Worm (Caenorhabditis elegans): ENCODE results near the gene F55G11.4.

The F55G11.4 gene

DNA sequence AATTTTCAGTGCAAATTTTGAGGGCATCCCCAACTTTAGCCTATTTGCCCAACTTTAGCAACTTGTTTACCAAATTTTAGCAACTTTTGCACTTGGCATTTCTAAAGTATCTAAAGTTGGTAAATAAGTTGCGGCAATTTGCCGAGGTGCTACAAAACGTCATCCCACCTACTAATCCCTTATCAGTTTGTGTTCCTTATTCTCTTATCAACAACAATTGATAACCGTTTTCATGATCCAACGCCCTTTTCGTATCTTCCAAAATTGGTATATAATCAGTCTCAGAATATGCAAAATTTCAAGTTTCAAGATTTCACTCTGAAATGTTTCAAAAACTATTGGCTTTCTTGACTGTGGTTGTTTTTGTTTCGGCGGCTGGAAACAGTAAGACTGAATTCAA, at the start of gene F55G11.4:
Gene F55G11.4, plus strand, starts transcription at position 289 of the 400 bp plus-strand sequence.
- no peak for TF ChIP-seq him-1 (tag; optimal IDR thresholded peaks at IDR 0.05)
- no peak for TF ChIP-seq W03F9.2 (tag; optimal IDR thresholded peaks at IDR 0.05)
- no peak for TF ChIP-seq dao-5 (tag; optimal IDR thresholded peaks at IDR 0.05)

DNA sequence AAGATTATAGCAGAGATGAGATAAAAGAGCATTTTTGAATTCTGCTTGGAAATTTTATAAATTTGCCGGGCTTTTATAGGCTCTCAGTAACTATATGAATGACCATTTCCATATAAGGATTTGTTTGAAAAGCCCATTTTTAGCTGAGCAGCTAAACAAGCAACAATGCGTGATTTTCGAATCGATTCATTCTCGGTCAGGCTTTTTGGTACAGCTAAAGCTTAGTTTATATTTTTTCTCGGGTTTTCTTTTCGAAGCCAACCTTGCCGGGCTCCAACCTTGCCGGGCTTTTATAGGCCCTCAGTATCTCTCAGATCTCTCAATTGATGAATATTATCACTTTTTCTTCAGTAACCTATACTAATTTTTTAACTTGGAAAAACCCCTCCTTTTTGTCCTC, 49.1 kb upstream of the F55G11.4 start, which contains the start of gene srlf-4:
Gene srlf-4, minus strand, starts transcription at position 101 of the 400 bp plus-strand sequence.
- no peak for TF ChIP-seq W03F9.2 (tag; optimal IDR thresholded peaks at IDR 0.05)
- TF ChIP-seq him-1 (tag; optimal IDR thresholded peaks at IDR 0.05): no peak
- no peak for TF ChIP-seq dao-5 (tag; optimal IDR thresholded peaks at IDR 0.05)

DNA sequence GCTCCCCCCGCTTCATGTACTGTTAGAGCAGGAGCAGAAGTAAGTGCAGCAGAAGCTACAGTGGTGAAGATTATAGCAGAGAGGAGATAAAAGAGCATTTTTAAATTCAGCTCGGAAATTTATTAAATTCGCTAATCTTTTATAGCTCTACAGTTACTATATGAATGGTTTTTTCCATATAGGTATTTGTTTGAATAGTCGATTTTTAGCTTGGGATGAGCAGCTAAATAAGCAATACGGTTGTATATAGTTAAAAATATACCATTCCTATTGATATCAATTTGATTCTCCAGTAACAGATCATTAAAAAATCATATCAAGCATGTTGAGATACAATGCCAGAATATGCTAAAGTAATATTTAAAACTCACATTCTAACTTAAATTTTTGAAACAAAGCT, 46.8 kb upstream of the F55G11.4 start, which contains the start of gene srlf-5:
Gene srlf-5, minus strand, starts transcription at position 101 of the 400 bp plus-strand sequence.
- no peak for TF ChIP-seq dao-5 (tag; optimal IDR thresholded peaks at IDR 0.05)
- TF ChIP-seq W03F9.2 (tag; optimal IDR thresholded peaks at IDR 0.05): no peak
- TF ChIP-seq him-1 (tag; optimal IDR thresholded peaks at IDR 0.05): no peak

DNA sequence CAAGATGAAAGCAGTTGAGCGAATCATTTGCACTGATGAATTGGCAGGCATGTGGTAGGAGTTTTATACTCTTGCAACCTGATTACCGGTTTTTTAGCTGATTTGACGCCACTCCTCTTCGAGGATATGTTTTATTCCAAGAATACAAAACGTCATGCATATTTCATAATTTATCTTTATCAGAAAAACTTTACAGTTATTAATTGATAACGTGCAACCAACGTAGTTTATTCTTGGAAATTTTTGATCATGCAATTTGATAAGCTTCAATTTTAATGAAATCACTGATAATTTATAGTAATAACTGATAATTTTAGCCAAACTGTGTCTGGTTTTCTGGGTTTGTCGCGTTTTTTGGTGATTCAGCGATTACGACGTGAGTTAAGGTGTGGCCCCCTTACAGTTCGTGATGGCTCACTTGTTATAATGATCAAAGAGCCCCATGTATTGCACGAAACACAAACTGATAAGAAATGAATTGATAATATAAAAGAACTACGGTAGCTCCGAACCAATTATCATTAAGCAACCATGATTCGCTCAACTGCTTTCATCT, 37.1 kb upstream of the F55G11.4 start, which contains the start of the genes cld-1 and dod-21:
Gene cld-1, minus strand, starts transcription at position 51 of the 556 bp plus-strand sequence.
Gene dod-21, plus strand, starts transcription at position 518 of the 556 bp plus-strand sequence.
- TF ChIP-seq W03F9.2 (tag; optimal IDR thresholded peaks at IDR 0.05) (peak; percentile 28), him-1 (tag; optimal IDR thresholded peaks at IDR 0.05) (no peak)

DNA sequence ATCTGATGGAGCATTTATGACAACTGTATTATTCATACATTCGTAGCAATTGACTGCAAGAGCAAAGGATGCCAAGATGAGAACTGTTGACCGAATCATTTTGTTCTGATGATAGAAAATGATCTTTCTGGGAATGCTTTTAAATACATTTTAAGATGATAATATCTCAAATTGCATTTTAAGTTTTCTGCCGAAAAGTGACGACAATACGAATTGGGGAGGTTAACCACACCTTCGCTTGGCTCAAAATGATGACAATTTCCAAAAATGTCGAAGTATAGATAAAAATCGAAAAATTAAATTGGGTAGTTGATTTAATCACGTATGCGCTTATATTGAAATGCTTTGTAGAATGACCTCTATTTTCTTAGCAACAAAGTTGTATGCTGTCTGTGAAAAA, 32.2 kb upstream of the F55G11.4 start, which contains the start of gene dod-24:
Gene dod-24, minus strand, starts transcription at position 101 of the 400 bp plus-strand sequence.
- no peak for TF ChIP-seq dao-5 (tag; optimal IDR thresholded peaks at IDR 0.05)
- no peak for TF ChIP-seq W03F9.2 (tag; optimal IDR thresholded peaks at IDR 0.05)
- no peak for TF ChIP-seq him-1 (tag; optimal IDR thresholded peaks at IDR 0.05)

DNA sequence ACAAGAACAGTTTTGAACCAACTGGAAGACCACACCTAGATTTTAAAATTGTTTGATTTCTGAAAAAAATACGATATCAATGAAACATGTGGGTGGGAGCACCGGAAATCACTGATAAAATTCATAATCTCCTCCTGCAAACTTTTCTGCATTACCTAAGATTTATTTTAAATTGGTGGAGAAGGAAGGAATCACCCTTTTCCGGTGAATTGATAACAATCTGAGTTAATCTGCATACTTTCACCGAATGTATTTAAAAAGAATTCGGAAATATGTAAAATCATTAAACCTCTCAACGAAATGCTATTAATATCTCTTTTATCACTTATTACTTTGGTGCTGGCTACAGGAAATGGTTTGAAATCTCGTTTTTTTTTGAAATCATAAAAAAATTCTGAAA, 30.8 kb upstream of the F55G11.4 start, which contains the start of gene dct-19:
Gene dct-19, plus strand, starts transcription at position 301 of the 400 bp plus-strand sequence.
- TF ChIP-seq dao-5 (tag; optimal IDR thresholded peaks at IDR 0.05): no peak
- TF ChIP-seq him-1 (tag; optimal IDR thresholded peaks at IDR 0.05): no peak
- no peak for TF ChIP-seq W03F9.2 (tag; optimal IDR thresholded peaks at IDR 0.05)

DNA sequence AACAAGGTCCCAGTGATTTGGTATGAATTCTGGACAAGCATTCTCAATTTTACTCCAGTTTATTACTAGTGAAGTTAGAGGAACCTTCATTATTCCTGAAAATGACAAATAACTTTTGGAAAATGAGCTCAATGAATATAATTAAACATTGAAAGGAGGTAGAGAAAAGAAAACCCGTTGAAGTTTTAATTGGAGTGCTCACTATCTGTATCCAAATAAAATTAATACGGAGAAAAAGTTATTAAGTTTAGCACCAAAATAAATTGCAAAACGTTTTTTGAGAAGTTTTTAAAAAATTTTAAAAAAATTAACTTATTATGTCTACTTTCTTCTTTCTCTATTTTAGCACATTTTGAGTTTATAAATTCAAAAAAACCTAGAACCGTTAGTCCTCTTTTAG, 26.9 kb upstream of the F55G11.4 start, which contains the start of gene F55G11.1:
Gene F55G11.1, minus strand, starts transcription at position 101 of the 400 bp plus-strand sequence.
- no peak for TF ChIP-seq him-1 (tag; optimal IDR thresholded peaks at IDR 0.05)

DNA sequence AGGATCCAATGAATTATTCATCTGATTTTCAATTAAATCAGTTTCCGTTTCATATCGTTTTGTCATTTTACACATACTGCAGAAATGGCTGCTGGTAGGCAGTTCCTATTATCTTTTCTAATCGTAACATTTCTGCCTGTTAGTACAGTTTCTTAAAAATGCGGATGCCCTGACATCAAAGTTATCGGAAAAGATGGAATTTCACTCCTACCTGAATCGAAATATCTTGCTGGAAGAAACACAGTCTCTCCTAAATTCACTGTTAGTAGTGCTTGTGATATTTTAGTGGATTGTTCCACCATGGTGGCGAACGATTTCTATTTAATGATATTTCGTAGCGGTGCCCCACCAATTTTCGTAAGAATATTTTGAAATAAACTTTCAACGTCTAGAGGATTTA, 25.0 kb upstream of the F55G11.4 start, which contains the start of gene F55G11.10:
Gene F55G11.10, plus strand, starts transcription at position 301 of the 400 bp plus-strand sequence.
- TF ChIP-seq him-1 (tag; optimal IDR thresholded peaks at IDR 0.05) (no peak), dao-5 (tag; optimal IDR thresholded peaks at IDR 0.05) (no peak), W03F9.2 (tag; optimal IDR thresholded peaks at IDR 0.05) (no peak)

DNA sequence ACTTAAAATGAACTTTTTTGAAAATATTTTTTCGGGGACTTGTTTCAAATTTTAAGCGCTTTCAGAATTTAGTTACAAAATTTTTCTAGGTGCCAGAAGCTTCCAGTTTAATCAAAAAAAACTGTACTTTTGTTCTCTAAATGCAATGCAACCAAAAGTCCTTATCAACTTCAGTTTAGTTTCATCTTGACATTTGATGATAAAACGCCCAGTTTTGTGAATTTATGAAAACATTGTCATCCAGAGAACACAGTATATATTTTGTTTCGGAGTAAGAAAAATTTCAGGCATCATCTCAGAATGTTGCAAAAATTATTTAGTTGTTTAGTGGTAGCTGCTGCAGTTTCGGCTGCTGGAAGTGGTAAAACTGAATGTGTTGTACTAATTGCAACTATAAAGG, 15.7 kb upstream of the F55G11.4 start, which contains the start of gene F55G11.6:
Gene F55G11.6, plus strand, starts transcription at position 301 of the 400 bp plus-strand sequence.
- TF ChIP-seq him-1 (tag; optimal IDR thresholded peaks at IDR 0.05) (no peak), dao-5 (tag; optimal IDR thresholded peaks at IDR 0.05) (no peak), W03F9.2 (tag; optimal IDR thresholded peaks at IDR 0.05) (no peak)

DNA sequence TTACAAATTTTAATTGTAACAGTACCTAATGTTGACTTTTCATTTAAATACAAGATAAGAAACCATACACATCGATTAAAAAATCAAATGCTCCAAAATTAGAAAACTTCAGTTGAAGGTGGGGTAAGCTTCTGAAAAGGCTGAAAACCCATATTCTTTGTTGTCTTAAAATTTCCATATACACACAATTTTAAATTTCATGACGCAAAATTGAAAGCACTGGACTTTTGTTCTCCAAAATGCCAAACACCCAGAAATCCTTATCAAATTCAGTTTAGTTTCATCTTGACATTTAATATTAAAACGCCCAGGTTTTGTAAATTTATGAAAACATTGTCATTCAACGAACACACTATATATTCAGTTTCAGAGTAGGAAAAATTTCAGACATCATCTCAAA, 13.3 kb upstream of the F55G11.4 start, which contains the start of gene F55G11.7:
Gene F55G11.7, plus strand, starts transcription at position 301 of the 400 bp plus-strand sequence.
- TF ChIP-seq W03F9.2 (tag; optimal IDR thresholded peaks at IDR 0.05) (no peak), dao-5 (tag; optimal IDR thresholded peaks at IDR 0.05) (no peak), him-1 (tag; optimal IDR thresholded peaks at IDR 0.05) (no peak)

DNA sequence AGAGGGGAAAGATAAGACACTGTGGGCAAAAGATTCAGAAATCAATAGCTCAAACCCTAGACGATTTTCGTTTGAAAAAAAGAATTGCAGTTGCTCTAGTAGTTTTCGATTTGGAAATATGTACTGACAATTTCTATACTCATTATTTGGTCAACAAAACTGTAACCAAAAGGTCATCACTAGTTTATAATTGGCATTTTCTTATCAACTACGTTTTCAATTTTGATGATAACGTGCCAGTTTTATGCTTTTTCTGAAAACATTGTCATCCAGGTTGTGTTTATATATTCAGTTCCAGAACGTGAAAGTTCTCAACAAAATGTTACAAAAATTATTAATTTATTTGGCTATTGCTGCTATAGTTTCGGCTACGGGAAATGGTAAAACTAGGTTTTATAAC, 10.9 kb upstream of the F55G11.4 start, which contains the start of gene F55G11.8:
Gene F55G11.8, plus strand, starts transcription at position 245 of the 400 bp plus-strand sequence.
- no peak for TF ChIP-seq him-1 (tag; optimal IDR thresholded peaks at IDR 0.05)
- no peak for TF ChIP-seq W03F9.2 (tag; optimal IDR thresholded peaks at IDR 0.05)
- TF ChIP-seq dao-5 (tag; optimal IDR thresholded peaks at IDR 0.05): no peak

DNA sequence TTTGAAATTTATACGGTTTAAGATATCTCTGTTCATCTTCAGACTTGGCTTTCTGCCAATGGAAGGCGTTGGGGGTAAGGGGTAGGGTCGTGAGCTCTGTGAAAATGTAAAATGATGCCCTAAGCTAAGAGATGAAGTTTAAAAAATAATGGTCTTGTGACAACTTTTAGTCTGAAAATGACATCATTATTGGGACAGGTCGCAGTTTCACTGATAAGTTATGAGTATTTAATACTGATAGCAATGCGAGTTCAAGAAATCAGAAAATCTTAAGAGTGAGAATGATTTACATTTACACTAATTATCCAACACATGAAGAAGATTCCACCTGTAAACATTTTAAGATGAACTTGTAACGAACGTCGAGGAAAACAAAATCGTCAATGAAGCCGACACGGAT, 8.8 kb upstream of the F55G11.4 start:
- no peak for TF ChIP-seq W03F9.2 (tag; optimal IDR thresholded peaks at IDR 0.05)
- TF ChIP-seq him-1 (tag; optimal IDR thresholded peaks at IDR 0.05): no peak
- no peak for TF ChIP-seq dao-5 (tag; optimal IDR thresholded peaks at IDR 0.05)

DNA sequence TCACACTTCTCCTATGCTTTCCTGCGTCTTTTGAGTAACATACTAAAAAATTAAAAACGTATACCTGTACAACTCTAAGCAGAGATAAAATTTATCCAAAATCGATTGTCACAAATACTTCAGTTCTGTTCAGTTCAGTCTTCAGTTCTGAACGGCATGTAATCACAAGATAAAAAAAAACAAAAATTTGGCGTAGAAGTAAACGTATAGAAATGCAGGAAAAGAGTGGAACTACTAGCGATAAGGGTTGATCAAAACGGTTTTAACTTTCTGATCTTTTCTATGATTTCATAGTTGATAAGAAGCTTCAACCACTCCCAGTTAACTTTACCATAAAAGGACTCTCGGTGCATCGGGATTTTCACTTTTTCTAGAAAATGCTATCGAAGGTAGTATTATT, 8.3 kb upstream of the F55G11.4 start, which contains the start of gene dod-22:
Gene dod-22, plus strand, starts transcription at position 301 of the 400 bp plus-strand sequence.
- no peak for TF ChIP-seq dao-5 (tag; optimal IDR thresholded peaks at IDR 0.05)
- no peak for TF ChIP-seq him-1 (tag; optimal IDR thresholded peaks at IDR 0.05)
- no peak for TF ChIP-seq W03F9.2 (tag; optimal IDR thresholded peaks at IDR 0.05)

DNA sequence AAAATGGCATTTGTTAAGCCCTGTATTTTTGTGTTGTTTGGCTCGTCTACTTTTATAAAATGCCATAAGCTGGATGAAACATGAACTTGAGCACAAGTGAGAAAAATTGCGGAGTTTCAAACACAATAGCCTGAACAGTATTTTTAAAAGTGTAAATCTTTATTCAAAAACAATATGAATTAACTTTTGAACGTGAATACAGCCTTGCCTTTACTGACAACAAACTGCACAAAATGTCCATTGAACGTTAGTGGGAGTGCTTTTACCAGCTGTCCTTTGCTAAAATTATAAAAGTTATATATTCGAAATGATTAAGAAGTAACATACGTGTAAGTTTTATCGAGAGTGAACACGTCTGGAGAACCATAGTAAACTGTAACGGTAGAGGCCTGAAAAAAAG, 6.1 kb upstream of the F55G11.4 start:
- TF ChIP-seq him-1 (tag; optimal IDR thresholded peaks at IDR 0.05): no peak
- no peak for TF ChIP-seq W03F9.2 (tag; optimal IDR thresholded peaks at IDR 0.05)
- no peak for TF ChIP-seq dao-5 (tag; optimal IDR thresholded peaks at IDR 0.05)

Measured in whole organism, L4/young adult.